Worm (Caenorhabditis elegans) whole organism, L2 larva: ENCODE measurements around the gene tbc-9.

ENCODE experiments used
- C34F6.9 ChIP-seq: fragments of 150-350 bp; optimal IDR thresholded peaks from 2 replicates; lab custom pipeline; 2014; ENCODE audit warnings: missing biosample characterization, missing genetic modification characterization
- F13H6.1 ChIP-seq: sonication (generic microtip); optimal IDR thresholded peaks from 2 replicates; lab custom pipeline; 2016; ENCODE audit warnings: missing genetic modification characterization, missing compliant biosample characterization
- Y55F3AM.14 ChIP-seq: fragments of 200-800 bp; sonication (Bioruptor generic); optimal IDR thresholded peaks from 2 replicates; lab custom pipeline; 2018; ENCODE audit warnings: mild to moderate bottlenecking, missing genetic modification characterization, missing compliant biosample characterization
- blmp-1 ChIP-seq: sonication (generic microtip); optimal IDR thresholded peaks from 2 replicates; lab custom pipeline; 2017; ENCODE audit warnings: missing genetic modification characterization, mild to moderate bottlenecking, missing compliant biosample characterization, antibody characterized with exemption, moderate library complexity; ENCODE audit not compliant: insufficient read depth
- ceh-82 ChIP-seq: fragments of 150-350 bp; optimal IDR thresholded peaks from 2 replicates; lab custom pipeline; 2014; ENCODE audit warnings: missing biosample characterization, missing genetic modification characterization
- crh-2 ChIP-seq: sonication (generic microtip); optimal IDR thresholded peaks from 2 replicates; lab custom pipeline; 2017; ENCODE audit warnings: missing biosample characterization, missing genetic modification characterization
- egl-27 ChIP-seq: sonication (generic microtip); optimal IDR thresholded peaks from 3 replicates; lab custom pipeline; 2017; ENCODE audit warnings: missing biosample characterization, missing genetic modification reagents, missing genetic modification characterization
- elt-3 ChIP-seq: sonication (generic microtip); optimal IDR thresholded peaks from 2 replicates; lab custom pipeline; 2017; ENCODE audit warnings: missing biosample characterization, missing genetic modification characterization
- fos-1 ChIP-seq: fragments of 150-350 bp; optimal IDR thresholded peaks from 2 replicates; lab custom pipeline; 2014; ENCODE audit warnings: missing biosample characterization, missing genetic modification characterization
- gmeb-1 ChIP-seq: fragments of 150-350 bp; optimal IDR thresholded peaks from 2 replicates; lab custom pipeline; 2014; ENCODE audit warnings: missing biosample characterization, missing genetic modification characterization
- lin-11 ChIP-seq: fragments of 150-350 bp; sonication (generic microtip); optimal IDR thresholded peaks from 2 replicates; lab custom pipeline; 2014; ENCODE audit warnings: missing biosample characterization, missing genetic modification characterization, inconsistent platforms, mixed read lengths
- lin-13 ChIP-seq: fragments of 150-350 bp; optimal IDR thresholded peaks from 2 replicates; lab custom pipeline; 2014; ENCODE audit warnings: missing biosample characterization, missing genetic modification reagents, missing genetic modification characterization
- lin-39 ChIP-seq: fragments of 150-350 bp; optimal IDR thresholded peaks from 2 replicates; lab custom pipeline; 2014; ENCODE audit warnings: missing biosample characterization, missing genetic modification reagents, missing genetic modification characterization
- lsy-2 ChIP-seq, 2 experiments: fragments of 150-350 bp in 1 of 2; sonication (generic microtip) in 1 of 2; optimal IDR thresholded peaks; 2 replicates each; lab custom pipeline; 2014 to 2017; ENCODE audit warnings: missing biosample characterization in 2 of 2, missing genetic modification characterization in 2 of 2
- mab-5 ChIP-seq: fragments of 150-350 bp; optimal IDR thresholded peaks from 2 replicates; lab custom pipeline; 2014; ENCODE audit warnings: missing biosample characterization, missing genetic modification characterization
- mbf-1 ChIP-seq: sonication (generic microtip); optimal IDR thresholded peaks from 2 replicates; lab custom pipeline; 2017; ENCODE audit warnings: missing biosample characterization, missing genetic modification characterization
- nhr-10 ChIP-seq: sonication (generic microtip); optimal IDR thresholded peaks from 2 replicates; lab custom pipeline; 2017; ENCODE audit warnings: missing biosample characterization, missing genetic modification characterization
- nhr-12 ChIP-seq: fragments of 150-350 bp; optimal IDR thresholded peaks from 2 replicates; lab custom pipeline; 2014; ENCODE audit warnings: missing biosample characterization, missing genetic modification characterization
- nhr-129 ChIP-seq: fragments of 150-350 bp; optimal IDR thresholded peaks from 2 replicates; lab custom pipeline; 2014; ENCODE audit warnings: missing biosample characterization, missing genetic modification characterization
- nhr-21 ChIP-seq: fragments of 150-350 bp; optimal IDR thresholded peaks from 2 replicates; lab custom pipeline; 2014; ENCODE audit warnings: missing biosample characterization, missing genetic modification characterization
- nhr-23 ChIP-seq: fragments of 150-350 bp; optimal IDR thresholded peaks from 2 replicates; lab custom pipeline; 2014; ENCODE audit warnings: missing biosample characterization, missing genetic modification reagents, missing genetic modification characterization
- nhr-237 ChIP-seq: fragments of 150-350 bp; optimal IDR thresholded peaks from 2 replicates; lab custom pipeline; 2014; ENCODE audit warnings: missing biosample characterization, missing genetic modification characterization
- nhr-25 ChIP-seq: fragments of 150-350 bp; sonication (generic microtip); optimal IDR thresholded peaks from 3 replicates; lab custom pipeline; 2014; ENCODE audit warnings: missing biosample characterization, missing genetic modification characterization
- unc-55 ChIP-seq: fragments of 150-350 bp; sonication (generic microtip); optimal IDR thresholded peaks from 3 replicates; lab custom pipeline; 2014; ENCODE audit warnings: missing biosample characterization, missing genetic modification reagents, missing genetic modification characterization
- ztf-1 ChIP-seq: fragments of 200-800 bp; sonication (Bioruptor generic); conservative IDR thresholded peaks from 2 replicates; pipeline ENCODE4 v1.3.6; 2022; ENCODE audit warnings: missing genetic modification characterization, missing compliant biosample characterization
- ztf-4 ChIP-seq: fragments of 150-350 bp; optimal IDR thresholded peaks from 2 replicates; lab custom pipeline; 2014; ENCODE audit warnings: missing biosample characterization, missing genetic modification characterization

Gene tbc-9

DNA sequence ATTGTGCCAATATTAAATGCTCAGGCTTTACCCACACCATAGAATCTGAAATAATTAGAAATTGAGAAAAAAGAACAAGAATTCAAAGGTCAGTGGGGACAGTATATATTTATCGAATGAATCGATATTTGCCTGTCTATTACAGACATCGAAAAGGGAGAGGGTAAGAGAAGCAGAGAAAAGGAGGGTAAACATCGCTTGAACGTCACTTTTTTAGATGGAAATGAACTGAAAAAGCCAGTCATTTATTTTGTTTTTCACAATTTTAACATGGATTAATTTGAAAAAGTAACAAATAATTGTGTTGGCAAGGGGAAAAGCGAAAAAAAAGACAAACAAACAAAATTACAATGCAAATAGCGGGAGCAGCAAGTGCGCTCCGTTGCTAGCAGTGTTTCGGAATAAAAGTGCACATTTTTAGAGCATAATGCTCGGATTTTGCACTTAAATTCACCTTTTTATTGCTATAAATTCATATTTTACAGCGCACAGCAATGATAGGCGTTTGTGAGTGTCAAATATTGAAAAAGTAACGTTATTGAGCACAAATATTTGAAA lies at the start of gene tbc-9:
Gene tbc-9, minus strand, starts transcription at position 51 of the 558 bp plus-strand sequence.
- TF ChIP-seq nhr-129 (tag; lab: Kevin White, UChicago): peak; percentile 42
- no peak for TF ChIP-seq ceh-82 (tag; lab: Kevin White, UChicago)
- TF ChIP-seq nhr-21 (tag; lab: Kevin White, UChicago): no peak
- TF ChIP-seq unc-55 (GFP tag; lab: Kevin White, UChicago): peak; percentile 18
- no peak for TF ChIP-seq nhr-10
- TF ChIP-seq C34F6.9 (tag; lab: Kevin White, UChicago): peak; percentile 19
- TF ChIP-seq, all 48 proteins: peak for 3

DNA sequence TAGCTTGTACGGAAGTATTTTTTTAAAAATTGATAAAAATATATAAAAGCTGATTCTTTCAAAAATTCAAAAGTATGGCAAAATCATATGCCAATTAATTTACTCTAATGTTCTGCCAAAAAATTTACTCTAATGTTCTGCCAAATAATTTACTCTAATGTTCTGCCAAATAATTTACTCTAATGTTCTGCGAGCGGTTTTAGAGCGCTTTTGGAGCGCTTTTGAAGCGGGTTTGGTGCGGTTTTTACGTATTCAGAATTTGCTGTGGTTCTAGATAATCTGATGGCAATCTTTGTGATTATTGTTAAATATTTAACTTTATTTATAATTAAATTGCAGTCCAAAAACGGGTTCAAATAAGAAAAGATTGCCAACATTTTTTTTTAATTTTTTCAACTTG lies 46.7 kb upstream of the tbc-9 start:
- TF ChIP-seq ztf-1: no peak
- TF ChIP-seq lin-39 (tag; lab: Kevin White, UChicago): no peak
- no peak for TF ChIP-seq lin-11
- TF ChIP-seq mab-5 (tag; lab: Kevin White, UChicago): no peak

ce11 chrIV:13548188-13548587 lies 45.5 kb upstream of the tbc-9 start, which contains the start of gene F52G2.3:
Gene F52G2.3 (minus strand): TSS chrIV:13548230.
- peak; percentile 65 for TF ChIP-seq fos-1
- TF ChIP-seq lin-39 (tag; lab: Kevin White, UChicago): no peak
- TF ChIP-seq nhr-12: no peak

DNA sequence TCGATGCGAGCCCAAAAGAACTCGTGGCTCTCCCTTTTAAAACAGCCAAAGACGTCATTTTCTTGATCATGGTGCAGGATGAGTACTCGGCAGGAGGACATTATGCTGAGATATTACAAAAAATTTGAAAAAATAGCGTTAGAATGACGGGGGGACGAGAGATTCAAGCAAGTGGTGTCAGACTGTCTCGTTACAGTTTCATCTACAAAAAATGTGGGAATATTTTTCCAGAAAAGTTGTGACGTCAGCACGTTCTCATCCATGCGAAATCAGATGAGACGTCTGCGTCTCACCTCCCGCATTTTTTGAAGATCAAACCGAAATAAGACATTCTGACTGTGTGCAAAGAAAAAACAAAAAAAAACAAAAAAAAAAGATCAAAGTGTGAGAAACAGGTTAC lies 37.5 kb upstream of the tbc-9 start, which contains the start of gene rsd-2:
Gene rsd-2, minus strand, starts transcription at position 101 of the 400 bp plus-strand sequence.
- TF ChIP-seq unc-55 (GFP tag; lab: Kevin White, UChicago): no peak
- no peak for TF ChIP-seq nhr-23 (tag; lab: Kevin White, UChicago)
- no peak for TF ChIP-seq nhr-237 (tag; lab: Kevin White, UChicago)
- TF ChIP-seq gmeb-1 (tag; lab: Kevin White, UChicago): no peak
- no peak for TF ChIP-seq mab-5 (tag; lab: Kevin White, UChicago)
- no peak for TF ChIP-seq mbf-1
- no peak for TF ChIP-seq C34F6.9 (tag; lab: Kevin White, UChicago)
- no peak for TF ChIP-seq nhr-25 (tag; lab: Kevin White, UChicago)
- TF ChIP-seq F13H6.1 (tag; lab: Kevin White, UChicago): no peak
- no peak for TF ChIP-seq elt-3 (tag; lab: Kevin White, UChicago)
- TF ChIP-seq egl-27: no peak

DNA sequence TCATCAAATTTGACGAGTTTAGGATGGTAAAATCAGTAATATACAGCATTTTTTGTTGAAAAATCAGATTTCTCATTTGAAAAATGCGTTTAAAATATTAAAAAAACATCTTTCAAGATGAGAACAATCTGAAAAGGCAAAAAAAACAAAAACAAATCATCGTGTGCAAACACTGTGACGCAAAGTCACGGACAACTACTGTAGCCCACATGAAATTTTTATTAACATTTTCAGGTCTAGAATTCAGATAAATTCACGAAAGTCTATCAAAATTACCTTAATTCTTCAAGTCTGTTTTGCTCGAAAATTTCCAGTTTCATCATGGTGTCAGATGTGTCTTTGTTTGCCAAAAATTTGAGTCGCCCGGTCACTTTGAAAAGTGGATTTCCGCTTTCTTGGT lies 36.2 kb upstream of the tbc-9 start:
- TF ChIP-seq lsy-2 (tag; optimal IDR thresholded peaks at IDR 0.05; lab: Kevin White, UChicago): peak; percentile 5 to 84
- no peak for TF ChIP-seq ztf-4 (tag; lab: Kevin White, UChicago)

ce11 chrIV:13525223-13525622 lies 22.6 kb upstream of the tbc-9 start:
- TF ChIP-seq unc-55 (GFP tag; lab: Kevin White, UChicago): no peak

DNA sequence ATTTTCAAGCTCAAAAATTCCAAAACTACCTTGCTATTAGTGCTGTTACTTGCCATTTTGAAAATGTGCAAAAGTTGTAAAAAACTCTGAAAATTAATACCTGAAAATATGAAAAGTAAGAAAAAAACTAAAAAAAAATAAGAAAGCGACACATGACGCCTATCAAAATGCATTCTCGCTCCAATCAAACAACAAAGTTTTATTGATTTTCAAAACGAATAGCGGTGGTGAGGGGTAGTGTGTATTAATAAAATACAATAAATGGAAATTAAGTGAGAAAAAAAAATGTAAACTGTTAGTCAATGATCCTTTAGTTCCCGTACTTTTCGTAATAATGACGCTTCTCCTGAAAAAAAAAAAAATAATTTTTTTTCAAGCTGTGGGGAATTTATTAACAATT lies 19.1 kb upstream of the tbc-9 start, which contains the start of gene dcap-2:
Gene dcap-2, minus strand, starts transcription at position 86 of the 400 bp plus-strand sequence.
- TF ChIP-seq ceh-82 (tag; lab: Kevin White, UChicago) (no peak), nhr-129 (tag; lab: Kevin White, UChicago) (peak; percentile 2), C34F6.9 (tag; lab: Kevin White, UChicago) (peak; percentile 57), crh-2 (tag; lab: Kevin White, UChicago) (peak; percentile 4), lsy-2 (tag; optimal IDR thresholded peaks at IDR 0.05; lab: Kevin White, UChicago) (peak in 1 of 2 experiments; percentile 56), unc-55 (GFP tag; lab: Kevin White, UChicago) (peak; percentile 60), blmp-1 (tag; lab: Kevin White, UChicago) (no peak)

DNA sequence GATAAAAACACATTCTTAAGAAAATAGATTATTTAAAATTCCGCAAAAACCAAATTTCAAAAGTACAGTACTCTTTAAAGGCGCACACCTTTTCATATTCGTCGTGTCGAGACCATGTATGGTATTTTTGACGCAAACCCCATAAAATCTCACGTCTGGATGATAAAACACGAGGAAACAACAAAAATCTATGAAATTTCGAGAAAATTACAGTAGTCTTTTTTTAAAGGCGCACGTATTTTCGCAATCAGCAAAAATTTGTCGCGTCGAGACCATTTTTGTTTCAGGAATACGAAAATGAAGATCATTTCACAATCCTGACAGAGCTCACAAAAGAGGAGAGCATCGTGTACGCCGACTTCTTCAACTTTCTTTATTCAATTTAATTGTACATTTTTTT lies 10.4 kb upstream of the tbc-9 start:
- TF ChIP-seq Y55F3AM.14 (GFP tag; lab: Kevin White, UChicago) (no peak), lin-13 (GFP tag; lab: Kevin White, UChicago) (no peak), lin-11 (no peak), nhr-129 (tag; lab: Kevin White, UChicago) (peak; percentile 14)
